Worm (Caenorhabditis elegans) whole organism, young adult: ENCODE data around the gene Y46G5A.38.

Experiments
- F39B2.1 ChIP-seq: fragments of 200-800 bp; sonication (Bioruptor generic); IDR thresholded peaks from 2 replicates; pipeline ENCODE4 v1.3.6; 2022; ENCODE audit warnings: missing genetic modification reagents, missing genetic modification characterization, missing compliant biosample characterization
- F49E8.2 ChIP-seq: sonication (generic microtip); optimal IDR thresholded peaks from 3 replicates; lab custom pipeline; 2017; ENCODE audit warnings: missing genetic modification characterization, mild to moderate bottlenecking, missing compliant biosample characterization, antibody characterized with exemption, moderate library complexity; ENCODE audit not compliant: insufficient read depth
- aptf-3 ChIP-seq: fragments of 200-800 bp; sonication (Bioruptor generic); IDR thresholded peaks from 2 replicates; pipeline ENCODE4 v1.3.6; 2022; ENCODE audit warnings: missing genetic modification characterization, missing compliant biosample characterization
- ceh-91 ChIP-seq: fragments of 200-800 bp; sonication (Bioruptor generic); IDR thresholded peaks from 2 replicates; pipeline ENCODE4 v1.3.6; 2022; ENCODE audit warnings: missing genetic modification reagents, missing genetic modification characterization, missing compliant biosample characterization
- hmg-20 ChIP-seq: fragments of 200-800 bp; sonication (Bioruptor generic); IDR thresholded peaks from 2 replicates; pipeline ENCODE4 v1.3.6; 2022; ENCODE audit warnings: missing genetic modification reagents, missing genetic modification characterization, missing compliant biosample characterization
- let-607 ChIP-seq, 2 experiments: fragments of 200-800 bp in 1 of 2; sonication (Bioruptor generic) in 1 of 2; sonication (generic microtip) in 1 of 2; optimal IDR thresholded peaks; 2 replicates each; lab custom pipeline; 2016 to 2018; ENCODE audit warnings: mild to moderate bottlenecking in 2 of 2, missing compliant biosample characterization in 2 of 2, missing genetic modification characterization in 2 of 2, moderate library complexity in 2 of 2, missing genotype in 1 of 2
- lsy-27 ChIP-seq: sonication (generic microtip); optimal IDR thresholded peaks from 2 replicates; lab custom pipeline; 2017; ENCODE audit warnings: missing genetic modification characterization, mild to moderate bottlenecking, missing compliant biosample characterization, antibody characterized with exemption, missing genotype, borderline replicate concordance; ENCODE audit not compliant: insufficient read depth
- mcd-1 ChIP-seq: fragments of 200-800 bp; sonication (Bioruptor generic); IDR thresholded peaks from 2 replicates; pipeline ENCODE4 v1.3.6; 2022; ENCODE audit warnings: missing genetic modification reagents, missing genetic modification characterization, missing compliant biosample characterization
- nfyb-1 ChIP-seq: fragments of 200-800 bp; sonication (Bioruptor generic); IDR thresholded peaks from 2 replicates; pipeline ENCODE4 v1.3.6; 2022; ENCODE audit warnings: missing genetic modification reagents, missing genetic modification characterization, missing compliant biosample characterization
- snpc-4 ChIP-seq, 5 experiments: fragments of 150-350 bp in 1 of 5; sonication (generic microtip) in 4 of 5; optimal IDR thresholded peaks; 2 replicates each; lab custom pipeline; 2014 to 2018; ENCODE audit warnings: missing genetic modification characterization in 5 of 5, missing biosample characterization in 3 of 5, antibody characterized with exemption in 2 of 5, mild to moderate bottlenecking in 2 of 5, missing compliant biosample characterization in 2 of 5, missing genotype in 2 of 5, moderate library complexity in 2 of 5, missing genetic modification reagents in 1 of 5
- unc-62 ChIP-seq: fragments of 150-350 bp; optimal IDR thresholded peaks from 2 replicates; lab custom pipeline; 2014; ENCODE audit warnings: missing biosample characterization, missing genetic modification reagents, missing genetic modification characterization
- ztf-22 ChIP-seq: fragments of 200-800 bp; sonication (Bioruptor generic); optimal IDR thresholded peaks from 2 replicates; lab custom pipeline; 2018; ENCODE audit warnings: mild to moderate bottlenecking, missing genetic modification characterization, moderate library complexity, missing compliant biosample characterization

- TF ChIP-seq aptf-3 (GFP tag; lab: Robert Waterston, UW): no peak
- TF ChIP-seq ztf-22 (GFP tag; lab: Kevin White, UChicago): no peak
- TF ChIP-seq F39B2.1 (GFP tag; lab: Robert Waterston, UW): no peak
- TF ChIP-seq mcd-1 (GFP tag; lab: Robert Waterston, UW): no peak
- TF ChIP-seq F49E8.2 (tag; lab: Kevin White, UChicago): no peak
- no peak for TF ChIP-seq hmg-20 (GFP tag; lab: Robert Waterston, UW)
- no peak for TF ChIP-seq unc-62 (GFP tag; lab: Kevin White, UChicago)
- TF ChIP-seq let-607 (tag; optimal IDR thresholded peaks at IDR 0.05; lab: Kevin White, UChicago): no peak
- no peak for TF ChIP-seq ceh-91 (GFP tag; lab: Robert Waterston, UW)
- TF ChIP-seq nfyb-1 (GFP tag; lab: Robert Waterston, UW): no peak
- TF ChIP-seq snpc-4 (GFP tag; optimal IDR thresholded peaks at IDR 0.05; lab: Kevin White, UChicago): no peak
- TF ChIP-seq snpc-4 (tag; optimal IDR thresholded peaks at IDR 0.05; lab: Kevin White, UChicago): no peak
- TF ChIP-seq lsy-27 (tag; lab: Kevin White, UChicago): no peak
These were observed 38.8 kb downstream of the Y46G5A.38 start, which contains the start of gene snf-5 for ce11 chrII:12865604-12866003.
